Worm (Caenorhabditis elegans): Measurements from ENCODE around the gene pef-1.

DNA sequence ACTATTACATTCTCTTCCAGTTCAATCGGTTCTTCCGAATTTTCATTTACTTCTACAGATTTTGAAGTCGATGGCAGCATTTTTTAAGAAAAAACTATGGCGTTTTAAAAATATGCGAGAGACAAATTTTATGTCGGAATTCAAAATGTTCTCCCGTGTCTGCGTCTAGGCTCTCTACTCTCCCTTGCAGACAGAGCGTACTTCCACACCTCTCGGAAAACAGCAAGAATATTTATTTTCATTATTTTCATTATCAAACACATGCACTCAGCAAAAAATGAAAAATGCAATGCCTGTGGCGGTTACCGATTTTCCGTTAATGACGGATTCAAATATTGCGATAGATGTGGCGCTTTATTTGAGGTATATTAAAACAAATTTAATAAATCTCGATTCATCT is 30.6 kb downstream of the pef-1 start, which contains the start of the genes ztf-18 and F23H11.2:
- no peak for TF ChIP-seq tbx-7 (tag; optimal IDR thresholded peaks at IDR 0.05)
- no peak for TF ChIP-seq sox-4 (tag; optimal IDR thresholded peaks at IDR 0.05)
- TF ChIP-seq nhr-11 (tag; optimal IDR thresholded peaks at IDR 0.05): no peak
- no peak for TF ChIP-seq eyg-1 (tag; optimal IDR thresholded peaks at IDR 0.05)

Measured in whole organism, late embryonic.